Worm (Caenorhabditis elegans): ENCODE results near the gene abu-2.

ce11 chrX:1438925-1439324 is 28.5 kb upstream of the abu-2 start:
- TF ChIP-seq hmg-4 (GFP tag; optimal IDR thresholded peaks at IDR 0.05) (no peak), ama-1 (optimal IDR thresholded peaks at IDR 0.05) (no peak), B0310.2 (tag; optimal IDR thresholded peaks at IDR 0.05) (no peak), ets-7 (tag; optimal IDR thresholded peaks at IDR 0.05) (no peak), flt-1 (GFP tag; IDR thresholded peaks at IDR 0.05) (no peak), aly-1 (tag; optimal IDR thresholded peaks at IDR 0.05) (no peak), hnd-1 (tag; optimal IDR thresholded peaks at IDR 0.05) (no peak)

Measured in whole organism, early embryonic.